Worm (Caenorhabditis elegans) whole organism, early embryonic: Measurements from ENCODE around the gene ddo-2.

Experiments
- aly-1 ChIP-seq: sonication (generic microtip); optimal IDR thresholded peaks from 2 replicates; lab custom pipeline; 2016; ENCODE audit warnings: missing genetic modification characterization, missing compliant biosample characterization
- ama-1 ChIP-seq: fragments of 150-350 bp; optimal IDR thresholded peaks from 2 replicates; lab custom pipeline; 2014
- ceh-13 ChIP-seq: fragments of 200-800 bp; sonication (Bioruptor generic); optimal IDR thresholded peaks from 2 replicates; lab custom pipeline; 2018; ENCODE audit warnings: mild to moderate bottlenecking, missing genetic modification characterization, missing compliant biosample characterization
- ceh-36 ChIP-seq: sonication (generic microtip); optimal IDR thresholded peaks from 2 replicates; lab custom pipeline; 2016; ENCODE audit warnings: missing genetic modification characterization, inconsistent platforms, missing compliant biosample characterization
- flt-1 ChIP-seq: fragments of 200-800 bp; sonication (Bioruptor generic); IDR thresholded peaks from 2 replicates; pipeline ENCODE4 v1.3.6; 2022; ENCODE audit warnings: missing genetic modification characterization, missing compliant biosample characterization
- hmbx-1 ChIP-seq: sonication (generic microtip); optimal IDR thresholded peaks from 2 replicates; lab custom pipeline; 2016; ENCODE audit warnings: mild to moderate bottlenecking, missing genetic modification characterization, missing compliant biosample characterization
- hmg-4 ChIP-seq: fragments of 200-800 bp; sonication (Bioruptor generic); optimal IDR thresholded peaks from 2 replicates; lab custom pipeline; 2018; ENCODE audit warnings: mild to moderate bottlenecking, missing genetic modification characterization, missing compliant biosample characterization
- hnd-1 ChIP-seq: sonication (generic microtip); optimal IDR thresholded peaks from 2 replicates; lab custom pipeline; 2016; ENCODE audit warnings: missing genetic modification characterization, missing compliant biosample characterization
- pes-1 ChIP-seq: fragments of 200-800 bp; sonication (Bioruptor generic); IDR thresholded peaks from 2 replicates; pipeline ENCODE4 v1.3.6; 2022; ENCODE audit warnings: missing genetic modification reagents, missing genetic modification characterization, missing compliant biosample characterization
- sea-1 ChIP-seq: fragments of 200-800 bp; sonication (Bioruptor generic); conservative IDR thresholded peaks from 2 replicates; pipeline ENCODE4 v1.3.6; 2022; ENCODE audit warnings: missing genetic modification characterization, missing compliant biosample characterization
- tbx-11 ChIP-seq: fragments of 200-800 bp; sonication (Bioruptor generic); IDR thresholded peaks from 2 replicates; pipeline ENCODE4 v1.3.6; 2022; ENCODE audit warnings: missing genetic modification characterization, missing compliant biosample characterization
- tbx-37 ChIP-seq: fragments of 200-800 bp; sonication (Bioruptor generic); conservative IDR thresholded peaks from 2 replicates; pipeline ENCODE4 v1.3.6; 2022; ENCODE audit warnings: missing genetic modification reagents, missing genetic modification characterization, missing compliant biosample characterization
- tra-4 ChIP-seq: sonication (generic microtip); optimal IDR thresholded peaks from 2 replicates; lab custom pipeline; 2017; ENCODE audit warnings: missing genetic modification characterization, missing compliant biosample characterization

- no peak for TF ChIP-seq tbx-11 (GFP tag; lab: Robert Waterston, UW)
- TF ChIP-seq hmg-4 (GFP tag; lab: Kevin White, UChicago) = no peak
- no peak for TF ChIP-seq hnd-1 (tag; lab: Kevin White, UChicago)
- TF ChIP-seq tbx-37 = no peak
- no peak for TF ChIP-seq ama-1 (lab: Kevin White, UChicago)
- TF ChIP-seq aly-1 = no peak
- TF ChIP-seq pes-1 (GFP tag; lab: Robert Waterston, UW) = no peak
- no peak for TF ChIP-seq ceh-13
- no peak for TF ChIP-seq hmbx-1 (tag; lab: Kevin White, UChicago)
- no peak for TF ChIP-seq flt-1 (GFP tag; lab: Robert Waterston, UW)
- TF ChIP-seq ceh-36 (tag; lab: Kevin White, UChicago) = no peak
- no peak for TF ChIP-seq sea-1 (GFP tag; lab: Robert Waterston, UW)
- no peak for TF ChIP-seq tra-4
These were observed 29.2 kb upstream of the ddo-2 start, which contains the start of gene srh-89 for ce11 chrV:7464696-7465095.
